Worm (Caenorhabditis elegans) whole organism, young adult: ENCODE data around the gene clec-59.
"Not testable (repeated sequence)": the region's sequence is repeated elsewhere in the genome, so short reads cannot be mapped to it uniquely, and the experiment has no call there.

Experiments
- C17E4.6 ChIP-seq: fragments of 200-800 bp; sonication (Bioruptor generic); IDR thresholded peaks from 2 replicates; pipeline ENCODE4 v1.3.6; 2022; ENCODE audit warnings: missing genetic modification reagents, missing genetic modification characterization, missing compliant biosample characterization
- F10E7.11 ChIP-seq: sonication (generic microtip); optimal IDR thresholded peaks from 2 replicates; lab custom pipeline; 2017; ENCODE audit warnings: mild to moderate bottlenecking, missing genetic modification characterization, moderate library complexity, missing compliant biosample characterization
- F37B4.10 ChIP-seq: fragments of 200-800 bp; sonication (Bioruptor generic); IDR thresholded peaks from 2 replicates; pipeline ENCODE4 v1.3.6; 2022; ENCODE audit warnings: missing genetic modification characterization, missing compliant biosample characterization
- F55B11.4 ChIP-seq: sonication (generic microtip); optimal IDR thresholded peaks from 2 replicates; lab custom pipeline; 2016; ENCODE audit warnings: missing compliant biosample characterization, missing genetic modification characterization, borderline replicate concordance; ENCODE audit not compliant: insufficient read depth
- K12H6.12 ChIP-seq: fragments of 200-800 bp; sonication (Bioruptor generic); optimal IDR thresholded peaks from 2 replicates; lab custom pipeline; 2018; ENCODE audit warnings: mild to moderate bottlenecking, missing genetic modification characterization, missing compliant biosample characterization
- Y53F4B.3 ChIP-seq: fragments of 200-800 bp; sonication (Bioruptor generic); IDR thresholded peaks from 2 replicates; pipeline ENCODE4 v1.3.6; 2022; ENCODE audit warnings: missing genetic modification reagents, missing genetic modification characterization, missing compliant biosample characterization
- akir-1 ChIP-seq: fragments of 200-800 bp; sonication (Bioruptor generic); optimal IDR thresholded peaks from 2 replicates; lab custom pipeline; 2018; ENCODE audit warnings: mild to moderate bottlenecking, missing genetic modification characterization, moderate library complexity, missing compliant biosample characterization
- aptf-2 ChIP-seq: fragments of 200-800 bp; sonication (Bioruptor generic); conservative IDR thresholded peaks from 2 replicates; pipeline ENCODE4 v1.3.6; 2022; ENCODE audit warnings: missing genetic modification reagents, missing genetic modification characterization, missing compliant biosample characterization
- aptf-3 ChIP-seq: fragments of 200-800 bp; sonication (Bioruptor generic); IDR thresholded peaks from 2 replicates; pipeline ENCODE4 v1.3.6; 2022; ENCODE audit warnings: missing genetic modification characterization, missing compliant biosample characterization
- athp-1 ChIP-seq: sonication (generic microtip); optimal IDR thresholded peaks from 2 replicates; lab custom pipeline; 2017; ENCODE audit warnings: mild to moderate bottlenecking, missing genetic modification characterization, missing compliant biosample characterization
- ccch-3 ChIP-seq: fragments of 200-800 bp; sonication (Bioruptor generic); optimal IDR thresholded peaks from 2 replicates; lab custom pipeline; 2018; ENCODE audit warnings: mild to moderate bottlenecking, missing genetic modification characterization, missing compliant biosample characterization
- ceh-27 ChIP-seq: fragments of 200-800 bp; sonication (Bioruptor generic); optimal IDR thresholded peaks from 2 replicates; lab custom pipeline; 2018; ENCODE audit warnings: mild to moderate bottlenecking, missing genetic modification characterization, moderate library complexity, missing compliant biosample characterization
- dpff-1 ChIP-seq: sonication (generic microtip); optimal IDR thresholded peaks from 2 replicates; lab custom pipeline; 2017; ENCODE audit warnings: mild to moderate bottlenecking, missing genetic modification characterization, missing compliant biosample characterization
- efl-1 ChIP-seq: fragments of 150-350 bp; optimal IDR thresholded peaks from 2 replicates; lab custom pipeline; 2014; ENCODE audit warnings: missing biosample characterization, missing genetic modification reagents, missing genetic modification characterization
- egl-44 ChIP-seq: fragments of 200-800 bp; sonication (Bioruptor generic); IDR thresholded peaks from 2 replicates; pipeline ENCODE4 v1.3.6; 2022; ENCODE audit warnings: missing genetic modification reagents, missing genetic modification characterization, missing compliant biosample characterization
- lag-1 ChIP-seq: fragments of 200-800 bp; sonication (Bioruptor generic); IDR thresholded peaks from 2 replicates; pipeline ENCODE4 v1.3.6; 2022; ENCODE audit warnings: missing genetic modification reagents, missing genetic modification characterization, missing compliant biosample characterization
- lin-26 ChIP-seq: fragments of 200-800 bp; sonication (Bioruptor generic); IDR thresholded peaks from 2 replicates; pipeline ENCODE4 v1.3.6; 2022; ENCODE audit warnings: missing genetic modification reagents, missing genetic modification characterization, missing compliant biosample characterization
- lin-35 ChIP-seq, 3 experiments: fragments of 150-350 bp in 2 of 3; sonication (generic microtip) in 1 of 3; optimal IDR thresholded peaks; 2 replicates each; lab custom pipeline; 2014 to 2018; ENCODE audit warnings: missing biosample characterization in 3 of 3, missing genetic modification characterization in 3 of 3, missing genetic modification reagents in 3 of 3
- lsl-1 ChIP-seq: fragments of 200-800 bp; sonication (Bioruptor generic); optimal IDR thresholded peaks from 2 replicates; lab custom pipeline; 2018; ENCODE audit warnings: mild to moderate bottlenecking, missing genetic modification characterization, moderate library complexity, missing compliant biosample characterization
- madf-10 ChIP-seq: sonication (generic microtip); optimal IDR thresholded peaks from 2 replicates; lab custom pipeline; 2016; ENCODE audit warnings: mild to moderate bottlenecking, missing genetic modification characterization, missing compliant biosample characterization
- madf-8 ChIP-seq: fragments of 200-800 bp; sonication (Bioruptor generic); conservative IDR thresholded peaks from 2 replicates; pipeline ENCODE4 v1.3.6; 2022; ENCODE audit warnings: missing genetic modification reagents, missing genetic modification characterization, missing compliant biosample characterization
- mxl-1 ChIP-seq: sonication (generic microtip); optimal IDR thresholded peaks from 2 replicates; lab custom pipeline; 2016; ENCODE audit warnings: missing genetic modification characterization, missing compliant biosample characterization
- nfya-1 ChIP-seq: sonication (generic microtip); optimal IDR thresholded peaks from 2 replicates; lab custom pipeline; 2017; ENCODE audit warnings: antibody characterized with exemption, missing compliant biosample characterization, missing genetic modification characterization, borderline replicate concordance; ENCODE audit not compliant: insufficient read depth
- nfya-2 ChIP-seq: fragments of 200-800 bp; sonication (Bioruptor generic); IDR thresholded peaks from 2 replicates; pipeline ENCODE4 v1.3.6; 2022; ENCODE audit warnings: missing genetic modification reagents, missing genetic modification characterization, missing compliant biosample characterization
- nhr-80 ChIP-seq: sonication (generic microtip); optimal IDR thresholded peaks from 2 replicates; lab custom pipeline; 2016; ENCODE audit warnings: missing genetic modification characterization, missing compliant biosample characterization
- nhr-90 ChIP-seq: sonication (generic microtip); optimal IDR thresholded peaks from 2 replicates; lab custom pipeline; 2016; ENCODE audit warnings: missing genotype, mild to moderate bottlenecking, missing genetic modification characterization, missing compliant biosample characterization
- pbrm-1 ChIP-seq: fragments of 200-800 bp; sonication (Bioruptor generic); IDR thresholded peaks from 2 replicates; pipeline ENCODE4 v1.3.6; 2022; ENCODE audit warnings: missing genetic modification reagents, missing genetic modification characterization, missing compliant biosample characterization
- sdz-38 ChIP-seq: sonication (generic microtip); optimal IDR thresholded peaks from 2 replicates; lab custom pipeline; 2016; ENCODE audit warnings: missing genotype, missing genetic modification characterization, missing compliant biosample characterization
- snpc-1.3 ChIP-seq: sonication (generic microtip); optimal IDR thresholded peaks from 2 replicates; lab custom pipeline; 2017; ENCODE audit warnings: missing genetic modification characterization, mild to moderate bottlenecking, missing compliant biosample characterization, antibody characterized with exemption, moderate library complexity, missing genotype, missing genetic modification reagents; ENCODE audit not compliant: insufficient read depth
- tbx-9 ChIP-seq: sonication (generic microtip); optimal IDR thresholded peaks from 2 replicates; lab custom pipeline; 2016; ENCODE audit warnings: borderline replicate concordance, missing genetic modification characterization, inconsistent platforms, missing compliant biosample characterization
- tlf-1 ChIP-seq: fragments of 200-800 bp; sonication (Bioruptor generic); optimal IDR thresholded peaks from 2 replicates; lab custom pipeline; 2018; ENCODE audit warnings: mild to moderate bottlenecking, missing genetic modification characterization, missing compliant biosample characterization
- ztf-18 ChIP-seq: sonication (generic microtip); optimal IDR thresholded peaks from 2 replicates; lab custom pipeline; 2016; ENCODE audit warnings: missing genotype, mild to moderate bottlenecking, missing genetic modification characterization, missing compliant biosample characterization
- ztf-28 ChIP-seq: fragments of 200-800 bp; sonication (Bioruptor generic); IDR thresholded peaks from 2 replicates; pipeline ENCODE4 v1.3.6; 2022; ENCODE audit warnings: missing genetic modification reagents, missing genetic modification characterization, missing compliant biosample characterization
- ztf-3 ChIP-seq: fragments of 200-800 bp; sonication (Bioruptor generic); optimal IDR thresholded peaks from 2 replicates; lab custom pipeline; 2018; ENCODE audit warnings: mild to moderate bottlenecking, missing genetic modification characterization, missing compliant biosample characterization
- ztf-6 ChIP-seq: fragments of 200-800 bp; sonication (Bioruptor generic); IDR thresholded peaks from 2 replicates; pipeline ENCODE4 v1.3.6; 2022; ENCODE audit warnings: missing genetic modification reagents, missing genetic modification characterization, missing compliant biosample characterization

Gene clec-59

ce11 chrII:10444971-10445707 is 34.1 kb downstream of the clec-59 start (continued):
- no peak for TF ChIP-seq lag-1 (GFP tag; lab: Robert Waterston, UW)
- no peak for TF ChIP-seq nhr-90 (tag; lab: Kevin White, UChicago)
- no peak for TF ChIP-seq mxl-1 (tag; lab: Kevin White, UChicago)
- peak; percentile 76 for TF ChIP-seq lsl-1 (GFP tag; lab: Kevin White, UChicago)
- no peak for TF ChIP-seq lin-35 (GFP tag; optimal IDR thresholded peaks at IDR 0.05; lab: Kevin White, UChicago)
- TF ChIP-seq madf-8 (GFP tag; lab: Robert Waterston, UW): peak; percentile 86
- no peak for TF ChIP-seq pbrm-1
- no peak for TF ChIP-seq lin-26 (GFP tag; lab: Robert Waterston, UW)
- TF ChIP-seq nhr-80: no peak
- TF ChIP-seq Y53F4B.3 (GFP tag; lab: Robert Waterston, UW): no peak
- TF ChIP-seq F37B4.10 (GFP tag; lab: Robert Waterston, UW): no peak
- no peak for TF ChIP-seq athp-1 (tag; lab: Kevin White, UChicago)
- TF ChIP-seq K12H6.12: no peak
- TF ChIP-seq ceh-27 (GFP tag; lab: Kevin White, UChicago): no peak
- TF ChIP-seq madf-10 (tag; lab: Kevin White, UChicago): no peak
- TF ChIP-seq ztf-3 (GFP tag; lab: Kevin White, UChicago): no peak
- no peak for TF ChIP-seq snpc-1.3 (tag; lab: Kevin White, UChicago)
- TF ChIP-seq akir-1 (GFP tag; lab: Kevin White, UChicago): no peak
- no peak for TF ChIP-seq aptf-2 (GFP tag; lab: Robert Waterston, UW)

ce11 chrII:10443898-10444297 is 35.4 kb downstream of the clec-59 start:
- no peak for TF ChIP-seq ccch-3 (GFP tag; lab: Kevin White, UChicago)
- peak; percentile 75 for TF ChIP-seq nhr-80

ce11 chrII:10442846-10443245 is 36.4 kb downstream of the clec-59 start, which contains the start of gene ZK673.1:
Gene ZK673.1, plus strand, starts transcription at chrII:10443146.
- not testable (repeated sequence) for TF ChIP-seq snpc-1.3 (tag; lab: Kevin White, UChicago); efl-1 (GFP tag; lab: Kevin White, UChicago); athp-1 (tag; lab: Kevin White, UChicago)
- TF ChIP-seq, all 124 proteins: peak for 0; not testable (repeated sequence) for 124

- TF ChIP-seq nfya-2 (GFP tag; lab: Robert Waterston, UW) (no peak), tlf-1 (GFP tag; lab: Kevin White, UChicago) (no peak), F55B11.4 (no peak), F10E7.11 (tag; lab: Kevin White, UChicago) (no peak), tbx-9 (tag; lab: Kevin White, UChicago) (no peak), ztf-6 (no peak), aptf-2 (GFP tag; lab: Robert Waterston, UW) (no peak), dpff-1 (tag; lab: Kevin White, UChicago) (no peak), ztf-28 (no peak), nfya-1 (tag; lab: Kevin White, UChicago) (no peak), aptf-3 (GFP tag; lab: Robert Waterston, UW) (no peak), egl-44 (no peak), C17E4.6 (GFP tag; lab: Robert Waterston, UW) (no peak), sdz-38 (tag; lab: Kevin White, UChicago) (no peak), ztf-18 (tag; lab: Kevin White, UChicago) (no peak)
These were observed 39.3 kb downstream of the clec-59 start, which contains the start of gene E04D5.4 for ce11 chrII:10439976-10440375. Gene E04D5.4, plus strand, starts transcription at chrII:10440276.
